Fruit fly (Drosophila melanogaster): ENCODE measurements around the gene Gs1.

DNA sequence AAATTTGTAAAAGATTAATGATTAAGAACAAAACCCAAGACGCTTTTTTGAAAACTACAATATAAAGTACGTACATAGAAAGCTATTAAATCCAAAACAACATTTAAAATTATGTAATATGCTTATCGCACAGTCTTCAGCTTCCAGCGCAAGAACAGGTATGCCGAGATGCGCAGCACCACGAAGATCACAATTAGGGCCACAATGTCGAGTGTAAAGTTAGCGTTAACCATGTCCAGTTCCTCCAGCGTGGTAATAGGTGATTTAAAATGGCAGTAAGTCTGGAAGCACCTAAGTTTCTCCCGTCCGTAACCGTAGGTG, 8.9 kb upstream of the Gs1 start:
- TF ChIP-seq pan (optimal IDR thresholded peaks at IDR 0.05) (no peak), psq (optimal IDR thresholded peaks at IDR 0.05) (no peak)

All from whole organism.